Worm (Caenorhabditis elegans): ENCODE data around the gene W03G1.5.

Gene W03G1.5

ce11 chrIV:522566-522965, 16.3 kb upstream of the W03G1.5 start:
- no peak for TF ChIP-seq nhr-2 (tag; optimal IDR thresholded peaks at IDR 0.05)
- TF ChIP-seq bed-3 (GFP tag; optimal IDR thresholded peaks at IDR 0.05): no peak

ce11 chrIV:519409-519808, 13.1 kb upstream of the W03G1.5 start, which contains the start of gene pig-1:
pig-1 (minus strand) TSS chrIV:519457.
- TF ChIP-seq ces-1 (GFP tag; optimal IDR thresholded peaks at IDR 0.05) (peak; percentile 92), ceh-83 (GFP tag; optimal IDR thresholded peaks at IDR 0.05) (no peak), drap-1 (GFP tag; optimal IDR thresholded peaks at IDR 0.05) (no peak), elt-3 (tag; optimal IDR thresholded peaks at IDR 0.05) (no peak), unc-39 (tag; optimal IDR thresholded peaks at IDR 0.05) (no peak), snpc-4 (tag; optimal IDR thresholded peaks at IDR 0.05) (no peak), ceh-43 (GFP tag; optimal IDR thresholded peaks at IDR 0.05) (no peak), nhr-28 (tag; optimal IDR thresholded peaks at IDR 0.05) (no peak), mab-5 (tag; optimal IDR thresholded peaks at IDR 0.05) (peak; percentile 24), hlh-1 (tag; optimal IDR thresholded peaks at IDR 0.05) (no peak), mep-1 (tag; optimal IDR thresholded peaks at IDR 0.05) (peak; percentile 56), lin-13 (tag; optimal IDR thresholded peaks at IDR 0.05) (peak; percentile 67), zip-8 (tag; optimal IDR thresholded peaks at IDR 0.05) (no peak), ceh-39 (tag; optimal IDR thresholded peaks at IDR 0.05) (peak; percentile 17), unc-62 (GFP tag; optimal IDR thresholded peaks at IDR 0.05) (no peak), sem-2 (GFP tag; optimal IDR thresholded peaks at IDR 0.05) (no peak), lsy-2 (tag; optimal IDR thresholded peaks at IDR 0.05) (peak; percentile 47), pha-4 (tag; optimal IDR thresholded peaks at IDR 0.05) (peak; percentile 49)

DNA sequence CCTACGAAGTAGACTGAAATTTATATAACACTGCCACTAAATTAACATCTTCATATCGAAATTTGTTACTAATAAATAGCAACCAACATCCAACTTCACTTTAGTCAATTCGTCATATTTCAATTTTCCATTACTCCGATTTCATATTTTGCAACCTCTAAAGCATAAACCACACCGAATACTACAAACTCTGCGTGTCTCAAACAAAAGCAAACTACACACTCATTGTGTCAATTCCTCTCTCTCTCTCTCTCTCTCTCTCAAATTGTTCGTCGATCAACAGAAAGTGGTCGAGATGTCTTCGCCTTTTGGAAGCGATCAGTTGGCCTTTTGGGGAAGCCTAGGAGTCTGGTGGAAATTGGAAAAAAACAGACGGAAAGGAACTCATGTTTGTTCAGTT, 1.8 kb downstream of the W03G1.5 start:
- no peak for TF ChIP-seq nhr-28 (tag; optimal IDR thresholded peaks at IDR 0.05)
- TF ChIP-seq mab-5 (tag; optimal IDR thresholded peaks at IDR 0.05): no peak
- TF ChIP-seq drap-1 (GFP tag; optimal IDR thresholded peaks at IDR 0.05): no peak
- no peak for TF ChIP-seq ham-2 (GFP tag; optimal IDR thresholded peaks at IDR 0.05)
- no peak for TF ChIP-seq M03D4.4 (tag; optimal IDR thresholded peaks at IDR 0.05)
- TF ChIP-seq cnd-1 (tag; optimal IDR thresholded peaks at IDR 0.05): no peak

DNA sequence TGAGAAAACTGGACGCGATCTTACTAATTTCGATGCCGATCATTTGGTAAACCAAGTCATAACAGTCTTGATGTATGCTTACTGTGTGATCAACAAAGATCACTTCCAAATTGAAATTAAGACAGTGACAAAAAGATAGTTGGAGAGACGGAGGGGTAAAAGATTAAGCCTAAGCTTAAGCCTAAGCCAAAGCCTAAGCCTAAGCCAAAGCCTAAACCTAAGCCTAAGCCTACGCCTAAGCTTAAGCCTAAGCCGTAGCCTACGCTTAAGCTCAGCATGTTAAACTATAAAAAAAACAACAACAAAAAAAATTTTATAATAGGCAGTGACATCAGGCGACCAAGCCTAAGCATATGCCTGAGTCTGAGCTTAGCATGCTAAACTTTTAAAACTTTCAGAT, 9.1 kb downstream of the W03G1.5 start:
- TF ChIP-seq ham-2 (GFP tag; optimal IDR thresholded peaks at IDR 0.05) (peak; percentile 70), sptf-1 (tag; optimal IDR thresholded peaks at IDR 0.05) (no peak)

ce11 chrIV:484768-485167, 21.5 kb downstream of the W03G1.5 start:
- TF ChIP-seq nhr-237 (tag; optimal IDR thresholded peaks at IDR 0.05): no peak
- peak; percentile 22 for TF ChIP-seq ham-2 (GFP tag; optimal IDR thresholded peaks at IDR 0.05)
- no peak for TF ChIP-seq unc-120 (tag; optimal IDR thresholded peaks at IDR 0.05; ENCODE audit: poor library complexity, severe bottlenecking)
- no peak for TF ChIP-seq cnd-1 (tag; optimal IDR thresholded peaks at IDR 0.05)
- TF ChIP-seq flh-1 (GFP tag; optimal IDR thresholded peaks at IDR 0.05): no peak
- TF ChIP-seq unc-62 (GFP tag; optimal IDR thresholded peaks at IDR 0.05): no peak
- TF ChIP-seq zip-8 (tag; optimal IDR thresholded peaks at IDR 0.05): no peak

DNA sequence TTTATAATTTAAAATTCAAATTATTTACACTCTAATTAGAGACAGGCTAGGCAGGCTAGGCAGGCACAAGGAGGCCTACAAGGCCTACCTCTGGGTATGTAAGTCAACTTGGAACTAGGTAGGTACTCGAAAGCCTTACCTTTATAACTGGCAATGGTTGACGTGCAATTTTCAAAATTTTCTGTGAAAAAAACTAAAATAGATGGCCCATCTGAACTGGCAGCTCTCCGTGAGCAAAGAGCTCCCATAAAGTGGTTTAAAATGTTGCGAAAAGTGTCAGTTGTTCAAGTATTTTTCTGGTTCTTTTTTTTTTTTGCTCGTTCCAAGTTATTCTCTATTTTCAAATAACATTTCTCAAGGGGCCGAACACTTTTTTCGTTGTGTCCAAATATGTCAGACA, 22.3 kb downstream of the W03G1.5 start:
- TF ChIP-seq unc-120 (tag; optimal IDR thresholded peaks at IDR 0.05; ENCODE audit: poor library complexity, severe bottlenecking) (no peak), M03D4.4 (tag; optimal IDR thresholded peaks at IDR 0.05) (no peak), lsy-2 (tag; optimal IDR thresholded peaks at IDR 0.05) (no peak), ham-2 (GFP tag; optimal IDR thresholded peaks at IDR 0.05) (no peak), bed-3 (GFP tag; optimal IDR thresholded peaks at IDR 0.05) (no peak), drap-1 (GFP tag; optimal IDR thresholded peaks at IDR 0.05) (no peak), nhr-76 (tag; optimal IDR thresholded peaks at IDR 0.05) (no peak), unc-62 (GFP tag; optimal IDR thresholded peaks at IDR 0.05) (no peak), mab-5 (tag; optimal IDR thresholded peaks at IDR 0.05) (no peak), cnd-1 (tag; optimal IDR thresholded peaks at IDR 0.05) (no peak), elt-1 (tag; optimal IDR thresholded peaks at IDR 0.05; ENCODE audit: borderline replicate concordance, insufficient read depth) (no peak), zip-8 (tag; optimal IDR thresholded peaks at IDR 0.05) (no peak), sptf-1 (tag; optimal IDR thresholded peaks at IDR 0.05) (no peak), nhr-2 (tag; optimal IDR thresholded peaks at IDR 0.05) (no peak), ceh-39 (tag; optimal IDR thresholded peaks at IDR 0.05) (no peak)

Data from whole organism, mixed stage, embryonic.